Fruit fly (Drosophila melanogaster): Measurements from ENCODE around the gene CG18814.

CG18814 gene

dm6 chr3L:16402253-16402652 lies 32.6 kb downstream of the CG18814 start:
- peak; percentile 9 for TF ChIP-seq CG15514 (GFP tag; optimal IDR thresholded peaks at IDR 0.05)
- peak; percentile 77; the same call in 1 of the 3 replicates for TF ChIP-seq CG2199 (GFP tag; IDR thresholded peaks at IDR 0.05)
- TF ChIP-seq sens (GFP tag) = peak; percentile 52
- TF ChIP-seq CG1647 (GFP tag; optimal IDR thresholded peaks at IDR 0.05) = no peak
- TF ChIP-seq sob (GFP tag; IDR thresholded peaks at IDR 0.05) = peak; percentile 15; the same call in 1 of the 2 replicates
- peak; percentile 49 for TF ChIP-seq exex (tag; optimal IDR thresholded peaks at IDR 0.05)
- TF ChIP-seq Sin3A (optimal IDR thresholded peaks at IDR 0.05) = no peak
- TF ChIP-seq bbx (GFP tag; IDR thresholded peaks at IDR 0.05; ENCODE audit: partially characterized antibody) = peak; percentile 39; the same call in 1 of the 2 replicates
- no peak for TF ChIP-seq vvl (GFP tag; IDR thresholded peaks at IDR 0.05)
- TF ChIP-seq mirr (GFP tag; optimal IDR thresholded peaks at IDR 0.05) = peak; percentile 24

dm6 chr3L:16407815-16408608 lies 38.4 kb downstream of the CG18814 start:
- TF ChIP-seq CG10462 (GFP tag; optimal IDR thresholded peaks at IDR 0.05) = no peak
- no peak for TF ChIP-seq sna (GFP tag; IDR thresholded peaks at IDR 0.05; ENCODE audit: partially characterized antibody)
- no peak for TF ChIP-seq CG15011 (GFP tag; optimal IDR thresholded peaks at IDR 0.05)
- no peak for TF ChIP-seq CG2116 (GFP tag; optimal IDR thresholded peaks at IDR 0.05)
- TF ChIP-seq CG14050 (GFP tag; IDR thresholded peaks at IDR 0.05) = no peak
- no peak for TF ChIP-seq salm (tag; optimal IDR thresholded peaks at IDR 0.05)
- TF ChIP-seq cato (GFP tag; optimal IDR thresholded peaks at IDR 0.05; ENCODE audit: borderline replicate concordance) = no peak
- TF ChIP-seq Hey (tag; optimal IDR thresholded peaks at IDR 0.05) = peak; percentile 68
- TF ChIP-seq ftz-f1 (GFP tag; optimal IDR thresholded peaks at IDR 0.05) = no peak
- TF ChIP-seq CG9215 (GFP tag; IDR thresholded peaks at IDR 0.05) = no peak
- no peak for TF ChIP-seq oc (tag; optimal IDR thresholded peaks at IDR 0.05)
- TF ChIP-seq CG4730 (GFP tag; IDR thresholded peaks at IDR 0.05) = no peak
- TF ChIP-seq CG6683 (GFP tag; optimal IDR thresholded peaks at IDR 0.05) = no peak
- TF ChIP-seq HLH4C (GFP tag; IDR thresholded peaks at IDR 0.05; ENCODE audit: partially characterized antibody) = no peak
- TF ChIP-seq Hr78 (GFP tag; optimal IDR thresholded peaks at IDR 0.05) = no peak
- no peak for TF ChIP-seq ham (GFP tag; IDR thresholded peaks at IDR 0.05)
- TF ChIP-seq pho (GFP tag; optimal IDR thresholded peaks at IDR 0.05) = no peak
- no peak for TF ChIP-seq eve (GFP tag; optimal IDR thresholded peaks at IDR 0.05)
- TF ChIP-seq CG13296 (GFP tag; optimal IDR thresholded peaks at IDR 0.05) = no peak
- no peak for TF ChIP-seq CG9609 (GFP tag; optimal IDR thresholded peaks at IDR 0.05)
- TF ChIP-seq CG18619 (GFP tag; optimal IDR thresholded peaks at IDR 0.05) = no peak
- TF ChIP-seq CG2202 (tag; optimal IDR thresholded peaks at IDR 0.05) = no peak
- TF ChIP-seq knrl (GFP tag; IDR thresholded peaks at IDR 0.05; ENCODE audit: partially characterized antibody) = no peak
- TF ChIP-seq Dek (tag; optimal IDR thresholded peaks at IDR 0.05) = no peak
- no peak for TF ChIP-seq sens-2 (GFP tag; IDR thresholded peaks at IDR 0.05)
- no peak for TF ChIP-seq H15 (GFP tag; IDR thresholded peaks at IDR 0.05)
- no peak for TF ChIP-seq trh (GFP tag; optimal IDR thresholded peaks at IDR 0.05)
- TF ChIP-seq otp (GFP tag; IDR thresholded peaks at IDR 0.05) = no peak
- TF ChIP-seq Atf3 (GFP tag; optimal IDR thresholded peaks at IDR 0.05) = no peak
- TF ChIP-seq Sox100B (GFP tag; optimal IDR thresholded peaks at IDR 0.05) = no peak
- TF ChIP-seq trem (tag; optimal IDR thresholded peaks at IDR 0.05) = no peak
- TF ChIP-seq Mad (GFP tag; optimal IDR thresholded peaks at IDR 0.05) = no peak
- no peak for TF ChIP-seq CG31388 (GFP tag; optimal IDR thresholded peaks at IDR 0.05)
- TF ChIP-seq ara (GFP tag; IDR thresholded peaks at IDR 0.05) = 0 out of 2 replicates have a peak, but pooled peaks have one; percentile 36
- TF ChIP-seq danr (GFP tag; IDR thresholded peaks at IDR 0.05) = no peak
- peak; percentile 68 for TF ChIP-seq gsb-n (tag; optimal IDR thresholded peaks at IDR 0.05)
- TF ChIP-seq rib (GFP tag; IDR thresholded peaks at IDR 0.05) = peak; percentile 51; the same call in 1 of the 2 replicates
- TF ChIP-seq CG17912 (GFP tag; optimal IDR thresholded peaks at IDR 0.05) = no peak
- no peak for TF ChIP-seq CG2120 (GFP tag; optimal IDR thresholded peaks at IDR 0.05)

Measured in whole organism, embryonic.